Fruit fly (Drosophila melanogaster): Measurements from ENCODE around the gene Pi4KIIalpha.

Gene Pi4KIIalpha

DNA sequence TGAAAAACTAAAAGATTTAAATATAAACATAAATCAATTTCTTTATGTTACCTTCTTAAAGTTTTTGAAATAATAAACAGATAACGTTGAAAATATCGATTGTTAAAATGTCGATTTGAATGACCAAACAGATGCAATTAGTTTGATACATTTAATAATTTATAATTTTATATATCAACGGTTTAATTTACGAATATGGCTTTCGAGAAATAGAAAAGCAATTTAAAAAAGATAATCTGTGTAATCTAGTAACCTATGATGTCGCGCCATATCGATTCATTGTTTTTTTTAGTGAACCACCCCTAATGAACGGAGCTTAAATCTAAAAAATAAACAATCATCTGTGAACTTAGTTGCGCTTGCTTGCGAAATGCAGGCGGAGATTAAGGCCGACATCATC is 25.1 kb upstream of the Pi4KIIalpha start, which contains the start of gene PolZ2:
PolZ2 (plus strand) TSS at position 301 of the 400 bp plus-strand sequence.
- TF ChIP-seq CTCF (optimal IDR thresholded peaks at IDR 0.05): no peak
- no peak for TF ChIP-seq CG8478 (optimal IDR thresholded peaks at IDR 0.05)

DNA sequence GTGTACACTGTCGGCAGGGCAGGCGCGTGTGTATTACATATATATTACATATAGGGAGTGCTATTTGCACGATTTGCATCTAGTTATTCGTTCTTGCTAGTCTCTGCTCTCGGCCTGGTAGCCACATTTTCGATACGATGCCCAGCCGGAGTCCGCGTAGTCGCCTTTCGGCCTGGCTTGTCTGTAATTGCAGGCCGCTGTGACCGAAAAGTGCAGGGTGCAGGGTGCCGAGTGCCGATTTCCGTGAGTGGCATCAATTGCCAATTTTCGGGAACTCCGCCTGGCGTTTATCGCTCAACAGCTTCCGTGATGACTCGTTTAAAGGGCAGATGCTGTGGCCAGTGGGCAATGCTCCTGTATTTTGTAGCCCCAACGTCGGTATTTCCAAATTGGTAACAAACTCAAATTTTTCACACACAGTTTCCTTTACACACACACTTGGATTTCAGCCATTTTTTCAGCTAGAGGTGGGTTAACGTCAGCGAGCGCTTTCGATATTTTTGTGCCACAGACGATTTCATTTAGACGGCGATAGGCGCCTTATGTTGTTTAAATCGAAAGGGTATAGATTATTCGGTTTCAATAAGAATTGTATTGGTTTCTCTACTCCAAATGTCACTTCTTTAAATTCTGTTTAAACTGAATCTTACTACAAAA is 24.5 kb upstream of the Pi4KIIalpha start, which contains the start of gene CG2926:
CG2926 (minus strand) TSS at position 518 of the 657 bp plus-strand sequence.
- TF ChIP-seq CG8478 (optimal IDR thresholded peaks at IDR 0.05) (no peak), CTCF (optimal IDR thresholded peaks at IDR 0.05) (peak in 1 of 2 experiments; percentile 20)

DNA sequence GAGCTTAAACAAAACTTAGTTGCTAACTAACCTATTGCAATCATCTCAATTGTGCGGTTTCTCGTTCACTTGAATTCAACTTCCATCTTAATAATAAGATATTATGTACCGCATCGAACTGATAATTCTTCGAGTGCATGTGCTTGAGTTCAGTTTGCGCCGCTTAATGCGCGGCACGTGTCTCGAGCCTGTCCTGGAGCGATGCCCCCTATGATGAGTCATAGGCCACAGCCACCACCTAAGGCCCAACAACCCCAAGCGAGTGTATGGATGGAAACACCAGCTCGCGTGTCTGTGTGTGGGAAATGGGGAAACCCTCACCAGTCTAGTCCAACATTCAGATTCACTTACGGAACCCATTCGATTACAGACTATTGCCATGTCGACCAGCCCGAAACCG is 10.4 kb upstream of the Pi4KIIalpha start:
- TF ChIP-seq CG8478 (optimal IDR thresholded peaks at IDR 0.05): no peak
- TF ChIP-seq CTCF (optimal IDR thresholded peaks at IDR 0.05): no peak

DNA sequence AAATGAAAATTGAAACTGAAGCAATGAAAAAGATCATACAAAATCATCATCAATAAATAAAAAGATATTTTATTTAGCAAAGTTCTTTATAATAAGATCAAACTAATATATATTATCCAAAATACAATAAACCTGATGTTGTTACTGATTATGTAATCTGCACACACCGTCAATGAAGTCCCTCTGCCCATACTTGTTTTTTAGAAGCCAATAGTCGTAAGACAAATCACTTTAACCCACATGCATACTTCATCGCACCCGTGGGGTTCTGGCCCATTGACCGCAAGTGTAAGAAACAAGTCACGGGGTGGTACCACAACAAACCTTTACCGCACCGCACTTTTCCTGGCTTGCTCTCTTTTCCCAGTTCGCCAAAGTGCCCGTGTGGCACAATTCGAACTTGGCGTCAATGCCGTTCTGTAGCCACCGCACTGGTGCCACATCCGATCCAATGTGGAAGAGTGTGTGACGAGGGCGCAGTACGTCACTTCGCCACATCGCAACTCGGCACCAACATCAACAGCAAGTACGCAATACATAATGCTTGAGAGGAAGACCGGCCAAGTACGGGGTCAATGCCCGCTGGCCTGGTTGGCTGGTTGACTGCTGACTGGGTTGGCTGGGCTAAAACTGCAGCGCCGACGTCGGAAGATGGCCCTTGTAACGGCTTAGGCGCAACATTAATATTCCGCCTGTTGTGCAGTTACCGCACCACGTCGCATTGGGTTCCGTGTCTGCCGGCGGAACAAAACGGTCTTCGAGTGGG is 9.6 kb upstream of the Pi4KIIalpha start:
- TF ChIP-seq CTCF (optimal IDR thresholded peaks at IDR 0.05) (no peak), CG8478 (optimal IDR thresholded peaks at IDR 0.05) (no peak)

DNA sequence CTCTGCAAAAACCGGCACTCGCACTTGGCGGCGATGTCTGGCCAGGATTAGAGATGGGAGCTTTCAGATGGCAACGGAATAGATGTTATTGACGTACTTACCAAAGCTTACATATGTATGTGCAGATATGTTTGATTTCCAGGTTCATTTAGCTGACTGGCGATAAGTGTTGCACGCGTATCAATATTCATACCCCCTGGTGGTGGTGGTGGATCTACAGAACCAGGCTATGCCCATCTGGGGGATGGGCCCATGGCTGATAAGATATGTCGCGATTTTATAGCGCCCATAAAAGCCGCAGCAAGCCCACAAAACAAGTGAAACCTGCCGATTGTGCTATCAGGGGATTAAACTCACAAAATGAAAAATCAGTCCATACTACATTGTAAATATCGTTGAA is 8.3 kb upstream of the Pi4KIIalpha start:
- TF ChIP-seq CG8478 (optimal IDR thresholded peaks at IDR 0.05) (no peak), CTCF (optimal IDR thresholded peaks at IDR 0.05) (no peak)

DNA sequence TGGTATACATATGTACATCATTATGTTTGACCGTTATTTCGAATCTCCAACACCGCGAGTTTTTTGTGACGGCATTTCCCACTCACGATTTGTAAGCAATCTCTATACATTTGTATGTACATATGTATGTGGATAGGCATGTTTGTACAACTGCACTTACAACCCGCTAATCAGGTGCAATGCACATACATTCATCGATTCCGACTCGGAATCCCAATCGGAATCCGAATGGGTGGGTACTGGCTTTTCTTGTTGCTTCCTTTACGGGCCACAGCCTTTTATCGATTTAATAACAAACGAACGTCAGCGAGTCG is 7.9 kb upstream of the Pi4KIIalpha start:
- no peak for TF ChIP-seq CTCF (optimal IDR thresholded peaks at IDR 0.05)
- no peak for TF ChIP-seq CG8478 (optimal IDR thresholded peaks at IDR 0.05)

DNA sequence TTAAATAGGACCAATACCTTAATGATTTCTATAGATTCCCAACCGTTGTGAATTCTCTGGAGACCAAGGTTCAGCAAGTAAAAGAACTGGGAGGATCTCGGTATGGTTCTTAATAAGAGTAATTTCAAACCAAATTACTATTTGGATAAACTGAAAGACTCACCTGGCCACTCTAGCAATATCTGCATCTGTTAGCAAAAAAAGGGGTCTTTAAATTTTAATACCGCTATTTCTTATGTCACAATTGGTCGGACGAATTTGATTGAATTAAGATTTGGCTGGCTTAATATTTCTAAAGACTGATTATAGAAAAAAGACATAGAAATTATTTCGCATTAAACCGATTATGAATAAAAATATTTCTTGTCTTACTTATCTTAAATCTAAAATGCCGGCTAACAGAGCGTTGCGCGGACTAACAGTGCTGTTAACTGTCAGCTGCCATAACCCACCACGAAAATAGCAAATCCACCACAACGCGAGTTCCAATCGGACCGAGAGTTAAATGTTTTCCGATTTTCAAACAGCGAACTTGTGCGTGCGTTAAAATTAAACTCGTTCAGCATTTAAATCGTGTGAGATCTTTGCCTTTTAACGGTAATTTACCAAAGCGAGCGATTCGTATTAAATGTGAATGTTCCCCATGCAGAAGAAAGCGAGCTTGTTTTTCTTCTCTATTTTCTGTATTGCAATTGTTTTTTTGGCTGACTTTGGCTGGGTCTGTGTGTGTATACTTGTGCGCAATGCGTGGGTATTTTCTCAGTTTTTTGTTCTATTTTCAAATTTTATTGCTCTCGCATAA is 7.4 kb upstream of the Pi4KIIalpha start, which contains the start of gene CRMP:
CRMP (plus strand) TSS at position 474 of the 802 bp plus-strand sequence.
- TF ChIP-seq CG8478 (optimal IDR thresholded peaks at IDR 0.05) (no peak), CTCF (optimal IDR thresholded peaks at IDR 0.05) (no peak)

DNA sequence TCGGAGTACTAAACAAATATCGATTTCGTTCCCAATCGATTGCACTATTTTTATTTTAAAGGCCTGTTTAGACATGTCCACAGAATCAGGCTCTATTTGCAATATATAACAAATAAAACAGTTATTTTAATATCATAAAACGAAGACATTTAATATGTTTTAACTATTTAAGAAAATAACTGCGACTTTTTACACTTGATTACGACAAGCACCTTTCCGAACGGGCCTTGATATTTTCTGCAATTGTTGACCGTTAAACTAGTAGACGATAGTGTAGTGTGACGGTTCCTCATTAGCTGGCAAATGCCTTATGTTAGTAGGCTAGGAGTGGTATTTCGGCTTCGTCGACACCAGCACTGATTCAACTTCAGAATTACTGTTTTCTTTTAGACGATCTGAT is 5.1 kb upstream of the Pi4KIIalpha start, which contains the start of the genes CG2931 and Rheb:
CG2931 (minus strand) TSS at position 26 of the 400 bp plus-strand sequence.
Rheb (plus strand) TSS at position 332 of the 400 bp plus-strand sequence.
- TF ChIP-seq CTCF (optimal IDR thresholded peaks at IDR 0.05): no peak
- TF ChIP-seq CG8478 (optimal IDR thresholded peaks at IDR 0.05): no peak

DNA sequence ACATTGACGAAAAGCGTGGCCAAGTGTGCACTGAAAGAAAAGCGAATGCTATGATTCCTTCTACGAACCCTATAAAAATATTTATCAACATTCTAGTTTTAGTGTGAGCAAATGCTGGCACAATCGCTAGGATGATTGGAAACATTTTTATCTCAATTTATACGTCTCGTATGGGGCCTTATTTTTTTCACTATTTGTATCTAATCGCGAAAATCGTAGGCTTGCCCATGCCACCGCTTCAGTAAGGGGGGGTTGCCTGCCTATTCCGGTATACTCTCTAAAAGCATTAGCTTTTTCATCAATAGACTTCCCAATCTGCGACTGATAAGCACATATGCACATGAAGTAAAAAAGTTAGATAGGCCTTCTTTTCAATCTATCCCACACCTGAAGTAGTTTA is 2.2 kb upstream of the Pi4KIIalpha start:
- TF ChIP-seq CG8478 (optimal IDR thresholded peaks at IDR 0.05) (no peak), CTCF (optimal IDR thresholded peaks at IDR 0.05) (no peak)

DNA sequence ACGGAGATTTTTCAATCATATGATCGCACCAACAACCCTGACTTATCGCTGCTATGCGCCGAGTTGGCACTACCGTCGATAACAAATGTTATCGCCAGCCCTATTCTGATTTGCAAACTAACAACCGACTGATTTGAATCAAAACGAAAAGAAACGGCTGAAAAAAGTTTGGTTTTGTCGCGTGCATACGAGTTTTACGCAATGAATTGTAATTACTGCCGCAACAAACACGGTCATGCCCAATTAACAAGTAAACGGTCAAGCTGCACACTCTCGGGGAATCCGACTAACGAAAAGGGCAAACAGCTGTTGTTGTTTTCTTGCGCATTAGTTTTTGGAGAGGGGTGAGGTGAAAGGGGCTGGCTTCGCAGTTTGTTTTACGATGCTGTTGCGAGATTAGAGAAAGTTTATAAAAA is 1.3 kb upstream of the Pi4KIIalpha start, which contains the start of the genes CG14671 and CG12746:
CG14671 (minus strand) TSS at position 41 of the 416 bp plus-strand sequence.
CG12746 (plus strand) TSS at position 91 of the 416 bp plus-strand sequence.
- TF ChIP-seq CTCF (optimal IDR thresholded peaks at IDR 0.05) (peak in 1 of 2 experiments; percentile 9), CG8478 (optimal IDR thresholded peaks at IDR 0.05) (no peak)

DNA sequence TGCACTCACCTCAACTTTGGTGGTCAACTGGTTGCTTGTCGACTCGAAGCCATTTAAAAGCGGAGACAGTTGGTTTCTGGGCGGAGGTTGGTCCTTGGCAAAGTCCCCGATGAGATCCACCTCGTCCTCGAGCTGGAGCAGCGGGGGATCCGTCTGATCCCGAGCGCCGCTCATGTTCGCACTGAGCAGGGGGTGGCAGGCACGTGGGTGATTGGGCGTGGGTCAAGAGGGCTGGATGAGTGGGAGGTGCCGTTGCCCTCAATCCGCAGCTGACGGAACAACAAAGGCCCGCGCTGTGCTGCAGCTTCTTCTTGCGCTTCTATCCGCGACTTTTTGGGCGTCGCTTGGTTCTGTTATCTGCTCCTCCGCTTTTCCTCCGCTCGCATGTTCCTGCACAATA is 496 bp downstream of the Pi4KIIalpha start:
- TF ChIP-seq CTCF (optimal IDR thresholded peaks at IDR 0.05): no peak
- TF ChIP-seq CG8478 (optimal IDR thresholded peaks at IDR 0.05): no peak

DNA sequence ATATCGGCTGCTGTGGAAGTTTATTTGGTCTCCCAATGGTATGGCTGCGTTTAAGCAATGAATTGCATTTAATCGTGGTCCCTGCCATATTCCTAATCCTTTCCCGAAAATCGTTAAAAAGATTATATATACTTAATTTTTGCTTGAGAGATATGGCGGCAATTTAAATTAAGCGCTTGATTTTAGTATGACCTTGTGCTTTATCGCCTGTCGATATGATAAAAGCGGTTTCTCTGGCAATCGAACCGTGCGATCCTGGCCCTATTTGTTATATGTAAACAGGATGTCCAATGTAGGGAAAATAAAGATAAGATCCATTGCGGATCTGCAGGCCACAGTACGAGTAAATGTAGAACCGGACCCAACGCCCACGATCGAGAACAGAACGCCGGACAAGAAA is 8.6 kb downstream of the Pi4KIIalpha start, which contains the start of gene Snm1:
Snm1 (plus strand) TSS at position 233 of the 400 bp plus-strand sequence.
- TF ChIP-seq CG8478 (optimal IDR thresholded peaks at IDR 0.05): no peak
- TF ChIP-seq CTCF (optimal IDR thresholded peaks at IDR 0.05): no peak

DNA sequence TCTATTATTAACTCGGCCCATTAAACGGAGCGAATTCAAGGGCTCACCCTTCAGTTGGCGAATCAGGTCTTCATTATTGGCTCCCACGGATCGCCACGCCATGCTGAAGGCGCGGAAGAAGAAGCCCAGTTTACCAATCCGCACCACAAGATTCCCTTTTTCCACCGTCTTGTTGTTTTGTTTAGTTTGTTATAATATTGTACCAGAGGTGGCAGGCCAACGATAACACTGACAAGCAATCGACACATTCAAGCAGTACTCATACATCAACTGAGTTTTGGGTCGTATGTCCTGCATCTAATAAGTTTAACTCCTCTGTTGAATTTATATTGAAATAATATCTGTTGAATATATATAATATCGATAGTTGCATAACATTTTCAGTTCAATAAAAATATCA is 9.4 kb downstream of the Pi4KIIalpha start, which contains the start of gene Pcmt:
Pcmt (minus strand) TSS at position 235 of the 400 bp plus-strand sequence.
- TF ChIP-seq CG8478 (optimal IDR thresholded peaks at IDR 0.05) (no peak), CTCF (optimal IDR thresholded peaks at IDR 0.05) (no peak)

DNA sequence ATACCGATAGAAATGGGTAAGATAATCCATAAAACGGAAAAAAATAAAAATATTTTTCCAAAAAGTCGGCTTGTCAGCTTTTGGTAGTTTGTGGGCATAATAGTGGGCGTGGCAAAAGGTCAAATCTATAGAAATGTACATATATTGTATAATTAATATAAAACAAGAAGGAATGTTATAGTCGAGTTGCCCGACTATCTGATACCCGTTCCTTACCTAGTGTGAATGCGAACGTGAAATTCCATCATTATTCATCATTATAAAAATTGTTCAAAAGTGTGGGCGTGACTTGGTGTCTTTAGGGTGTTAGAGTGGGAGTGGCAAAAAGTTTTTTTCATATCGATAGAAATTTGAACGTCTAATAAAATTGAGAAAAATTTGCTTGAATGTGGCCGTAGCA is 11.9 kb downstream of the Pi4KIIalpha start:
- TF ChIP-seq CTCF (optimal IDR thresholded peaks at IDR 0.05): no peak
- TF ChIP-seq CG8478 (optimal IDR thresholded peaks at IDR 0.05): no peak

DNA sequence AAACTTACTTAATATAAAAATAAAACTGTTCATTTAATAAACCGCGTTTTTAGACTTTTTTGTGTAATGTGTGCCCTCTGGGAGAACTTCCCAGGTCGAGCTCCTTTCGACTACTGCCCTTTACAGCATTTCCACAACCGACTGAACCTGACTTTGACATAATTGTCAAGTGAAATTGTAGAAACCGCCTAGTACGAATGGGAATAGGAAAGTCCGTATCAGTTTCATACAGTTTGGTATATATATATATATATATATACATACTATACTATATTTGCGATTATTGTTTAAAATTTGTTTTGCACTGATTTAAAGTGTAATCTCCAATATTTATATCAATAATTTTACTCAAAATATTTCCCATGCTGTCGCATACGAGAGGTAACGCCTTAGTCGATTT is 12.4 kb downstream of the Pi4KIIalpha start, which contains the start of gene mia:
mia (minus strand) TSS at position 101 of the 400 bp plus-strand sequence.
- TF ChIP-seq CG8478 (optimal IDR thresholded peaks at IDR 0.05) (no peak), CTCF (optimal IDR thresholded peaks at IDR 0.05) (no peak)

All from S2 (cell line).